Fruit fly (Drosophila melanogaster) whole organism, embryonic: ENCODE results near the gene scrt.

ENCODE experiments used
- CG16779 ChIP-seq: fragments of 200-800 bp; sonication (Bioruptor generic); IDR thresholded peaks from 2 replicates; pipeline ENCODE4 v1.3.6; 2022; ENCODE audit warnings: missing biosample characterization, missing genetic modification characterization
- CG6791 ChIP-seq: fragments of 200-800 bp; sonication (Bioruptor generic); IDR thresholded peaks from 3 replicates; pipeline ENCODE4 v1.3.6; 2022; ENCODE audit warnings: missing biosample characterization, missing genetic modification characterization; ENCODE audit not compliant: partially characterized antibody
- CG9215 ChIP-seq: fragments of 200-800 bp; sonication (Bioruptor generic); IDR thresholded peaks from 2 replicates; pipeline ENCODE4 v1.3.6; 2022; ENCODE audit warnings: missing biosample characterization, missing genetic modification characterization
- emc ChIP-seq: fragments of 200-800 bp; sonication (Bioruptor generic); optimal IDR thresholded peaks from 2 replicates; lab custom pipeline; 2016; ENCODE audit warnings: missing biosample characterization, missing genetic modification characterization
- lab ChIP-seq: fragments of 200-800 bp; sonication (Bioruptor generic); optimal IDR thresholded peaks from 3 replicates; lab custom pipeline; 2017; ENCODE audit warnings: missing biosample characterization, missing genetic modification characterization, mild to moderate bottlenecking, moderate library complexity, missing genetic modification reagents
- row ChIP-seq: fragments of 200-800 bp; sonication (Bioruptor generic); IDR thresholded peaks from 3 replicates; pipeline ENCODE4 v1.3.6; 2022; ENCODE audit warnings: missing biosample characterization, missing genetic modification characterization

dm6 chr3L:3978762-3979516 is 4.8 kb upstream of the scrt start:
- TF ChIP-seq emc (GFP tag; lab: Kevin White, UChicago) = no peak
- no peak for TF ChIP-seq row (GFP tag; lab: Robert Waterston, UW)
- no peak for TF ChIP-seq CG6791 (GFP tag; lab: Robert Waterston, UW)
- TF ChIP-seq CG16779 (GFP tag; lab: Robert Waterston, UW) = no peak
- TF ChIP-seq CG9215 (GFP tag; lab: Robert Waterston, UW) = no peak
- TF ChIP-seq lab = no peak
